Fruit fly (Drosophila melanogaster): ENCODE measurements around the gene Mct1.

The Mct1 gene

DNA sequence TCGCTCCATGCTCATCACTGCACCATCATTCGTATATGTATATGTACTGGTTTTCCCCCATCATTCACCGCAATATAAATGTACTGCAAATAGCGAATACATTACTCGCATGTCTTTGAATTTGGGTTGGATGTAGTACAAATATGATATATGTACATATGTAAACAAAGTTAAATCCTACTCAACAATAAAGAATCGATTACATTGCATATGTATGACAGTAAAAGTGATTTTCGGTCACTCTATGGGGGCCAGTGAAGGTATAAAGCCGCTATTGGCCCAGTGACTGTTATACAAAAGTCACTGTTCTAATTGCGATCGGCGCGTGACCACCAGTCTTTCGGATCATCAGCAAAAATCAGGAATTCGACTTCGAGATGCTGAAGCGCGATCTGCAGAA, 1.5 kb upstream of the Mct1 start, which contains the start of gene CG3457:
CG3457 (plus strand) TSS at position 301 of the 400 bp plus-strand sequence.
- TF ChIP-seq CTCF (optimal IDR thresholded peaks at IDR 0.05) (no peak), CG8478 (optimal IDR thresholded peaks at IDR 0.05) (no peak)

DNA sequence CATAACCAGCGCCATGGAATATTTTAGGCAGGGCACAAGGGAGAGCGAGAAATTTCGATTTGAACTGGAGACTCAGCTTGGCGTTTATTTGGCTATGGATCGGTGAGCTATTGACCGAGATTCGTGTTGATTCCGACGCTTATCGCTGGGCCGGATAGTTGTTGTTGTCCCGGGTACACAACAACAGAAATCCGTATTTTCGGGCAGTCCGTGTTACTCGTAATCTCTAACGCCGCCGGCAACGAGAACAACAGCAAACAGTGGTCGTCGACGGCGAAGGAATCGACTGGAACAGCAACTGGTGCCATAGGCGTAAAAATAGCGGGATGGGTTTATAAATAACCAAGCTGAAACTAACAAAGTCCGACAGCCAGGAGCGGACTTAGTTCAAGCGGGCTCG, 2.9 kb downstream of the Mct1 start:
- TF ChIP-seq CG8478 (optimal IDR thresholded peaks at IDR 0.05) (no peak), CTCF (optimal IDR thresholded peaks at IDR 0.05) (no peak)

DNA sequence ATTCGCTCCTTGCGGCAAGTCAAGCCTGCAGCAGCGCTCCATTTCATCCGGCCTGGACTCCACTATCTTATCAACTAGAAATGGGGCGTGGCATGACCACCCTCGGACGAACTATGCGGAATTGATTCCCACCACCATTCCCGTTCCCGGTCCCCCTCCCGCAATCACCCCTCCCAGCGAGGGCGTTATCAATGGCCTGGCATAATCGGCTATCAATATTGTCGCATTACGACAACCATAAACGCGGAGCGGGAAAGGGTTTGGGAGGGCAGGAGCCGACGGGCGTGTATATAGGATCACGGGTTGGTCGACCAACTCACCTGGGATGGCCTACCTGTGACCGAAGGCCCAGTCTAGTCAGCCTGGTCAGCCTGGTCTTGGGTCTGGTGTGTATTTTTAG, 4.2 kb downstream of the Mct1 start:
- TF ChIP-seq CG8478 (optimal IDR thresholded peaks at IDR 0.05) (no peak), CTCF (optimal IDR thresholded peaks at IDR 0.05) (no peak)

DNA sequence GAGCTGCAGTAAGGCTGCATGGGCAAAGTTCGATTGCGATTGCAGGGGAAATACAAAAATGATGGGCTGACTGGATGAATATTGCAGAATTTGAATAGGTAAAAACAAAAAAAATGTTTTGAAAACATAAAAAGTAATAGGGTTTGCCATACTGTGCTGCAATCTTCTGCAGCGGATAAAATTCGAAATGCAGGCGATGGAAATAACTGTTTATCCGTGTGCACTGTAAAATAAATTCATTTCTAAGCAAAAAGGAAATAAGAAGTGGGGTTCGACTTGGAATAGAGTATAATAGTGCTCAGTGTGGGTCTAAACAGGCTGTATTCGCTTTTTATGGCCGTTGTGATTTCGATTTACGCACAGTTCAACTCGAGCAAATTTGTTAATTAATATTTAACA, 4.8 kb downstream of the Mct1 start, which contains the start of gene CG14053:
CG14053 (minus strand) TSS at position 101 of the 399 bp plus-strand sequence.
- TF ChIP-seq CTCF (optimal IDR thresholded peaks at IDR 0.05) (no peak), CG8478 (optimal IDR thresholded peaks at IDR 0.05) (no peak)

DNA sequence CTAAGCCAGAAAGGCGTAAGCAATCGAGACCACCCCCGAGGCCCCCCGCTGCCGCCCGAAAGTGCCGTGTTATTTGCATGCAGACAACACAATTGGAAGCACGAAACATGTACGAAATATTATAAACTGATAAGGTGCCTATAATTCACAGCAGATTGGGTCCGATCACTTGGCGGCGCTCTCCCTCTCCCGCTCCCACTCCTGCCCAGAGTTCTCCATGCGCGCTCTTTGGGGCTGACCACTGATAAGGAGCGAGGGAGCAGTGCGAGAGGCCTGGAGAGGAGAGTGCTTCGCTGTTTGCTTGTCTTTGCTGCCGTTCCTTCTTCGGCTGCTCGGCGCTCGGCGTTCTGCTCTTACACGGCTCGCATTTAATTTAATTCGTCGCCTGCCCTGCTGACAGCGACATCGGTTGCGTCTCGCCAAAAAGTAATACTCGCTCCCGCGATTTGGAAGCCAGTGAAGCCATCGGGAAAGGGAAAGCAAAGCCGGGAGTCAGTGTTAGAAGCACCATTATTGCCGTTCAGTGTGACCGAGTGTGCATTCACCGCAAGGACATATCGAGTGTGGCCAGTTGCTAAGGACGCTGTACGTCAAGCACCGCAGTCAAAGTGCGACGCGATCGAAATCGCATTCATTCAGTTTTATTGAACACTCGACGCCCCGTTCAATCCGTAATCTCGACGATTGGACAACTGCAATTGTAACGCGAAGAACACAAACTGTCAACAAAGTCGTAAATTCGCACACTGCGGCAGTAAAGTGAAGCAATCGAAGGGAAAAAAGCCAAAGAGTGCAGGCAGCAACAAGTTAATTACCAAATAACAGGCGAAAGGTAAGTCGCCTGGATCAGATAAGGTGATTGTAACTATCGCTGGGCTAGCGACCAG, 5.5 kb downstream of the Mct1 start:
- TF ChIP-seq CTCF (optimal IDR thresholded peaks at IDR 0.05): no peak

DNA sequence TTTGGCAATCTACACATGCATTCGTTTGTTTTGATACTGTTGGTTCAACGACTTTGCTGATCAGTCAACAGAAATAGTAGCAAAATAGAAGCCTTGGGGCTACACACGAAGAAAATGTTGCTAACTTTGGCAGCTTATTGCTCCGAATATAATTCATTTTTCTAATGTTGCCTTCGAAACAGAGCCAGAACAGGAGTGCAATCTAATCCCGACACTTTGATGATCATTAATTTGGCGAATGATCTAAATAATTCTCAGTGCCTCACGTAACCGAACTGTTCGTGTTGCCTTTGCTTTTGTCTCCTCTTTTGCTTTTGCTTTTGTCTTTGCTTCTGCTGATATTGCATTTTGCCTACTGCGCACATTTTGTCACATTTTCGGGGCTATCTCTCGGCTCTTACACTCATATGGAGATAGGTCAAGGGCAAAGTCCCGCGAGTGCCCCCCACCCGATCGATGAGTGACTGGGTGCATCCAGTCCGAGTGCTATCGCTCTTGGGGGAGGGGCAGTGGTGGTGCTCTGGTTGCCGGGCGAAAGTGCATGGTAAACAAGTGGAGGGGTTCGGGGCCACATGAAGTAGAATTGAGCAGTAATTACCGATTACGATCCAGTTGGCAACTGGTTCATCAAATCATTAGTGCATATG, 7.2 kb downstream of the Mct1 start:
- TF ChIP-seq CTCF (optimal IDR thresholded peaks at IDR 0.05) (no peak), CG8478 (optimal IDR thresholded peaks at IDR 0.05) (no peak)

DNA sequence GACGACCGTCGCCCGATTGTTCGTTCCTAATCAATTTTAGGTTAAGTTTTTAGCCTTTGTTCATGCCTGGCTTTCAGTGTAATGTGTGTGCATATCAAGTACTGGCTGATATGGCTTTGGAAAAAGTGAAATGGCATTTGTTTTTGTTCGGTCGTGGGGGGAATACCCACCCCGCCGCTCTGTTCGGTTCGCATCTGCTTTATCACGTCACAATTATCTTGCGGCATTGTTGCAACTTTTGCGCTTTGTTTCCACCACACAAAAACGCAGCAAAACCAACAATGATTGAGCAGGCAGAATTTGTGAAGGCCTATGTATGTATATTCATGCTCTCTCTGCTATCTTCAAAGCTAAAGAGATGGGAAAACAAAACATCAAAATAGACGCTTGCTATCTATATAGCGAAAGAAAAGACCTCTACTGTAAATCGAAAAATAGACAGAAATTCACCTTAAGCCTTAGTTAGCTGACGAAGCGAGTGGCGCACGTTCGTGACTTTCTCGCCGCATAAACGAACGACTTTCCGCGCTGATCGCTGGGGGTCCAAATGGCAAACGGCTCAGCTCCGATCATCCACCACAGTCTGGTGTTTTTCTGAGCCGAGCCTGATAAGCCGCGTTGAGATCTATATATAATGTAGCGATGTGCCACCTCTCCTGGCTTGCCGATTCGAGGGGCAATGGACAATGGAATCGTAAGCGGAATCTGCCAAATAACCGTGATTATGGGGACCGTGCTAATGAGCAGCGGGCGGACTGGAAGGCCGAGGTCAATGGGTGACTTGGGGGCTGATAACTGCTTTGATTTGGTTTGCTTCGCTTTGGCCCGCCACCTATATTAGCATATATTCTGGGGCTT, 8.7 kb downstream of the Mct1 start:
- no peak for TF ChIP-seq CTCF (optimal IDR thresholded peaks at IDR 0.05)
- TF ChIP-seq CG8478 (optimal IDR thresholded peaks at IDR 0.05): no peak

DNA sequence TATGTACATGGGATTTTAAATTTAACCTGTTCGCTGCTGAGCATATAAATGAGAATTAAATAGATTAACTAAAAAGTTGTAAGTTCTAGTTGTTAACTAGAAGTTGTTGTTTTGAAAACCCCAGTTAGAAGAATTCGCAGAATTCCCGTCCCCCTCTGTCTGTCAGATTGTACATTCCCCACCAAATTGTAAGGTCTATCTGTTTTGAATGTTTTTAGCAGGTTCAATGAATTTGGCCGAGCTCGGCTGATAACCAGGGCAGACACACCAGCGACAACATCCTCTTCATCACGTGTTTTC, 9.2 kb downstream of the Mct1 start:
- TF ChIP-seq CG8478 (optimal IDR thresholded peaks at IDR 0.05) (no peak), CTCF (optimal IDR thresholded peaks at IDR 0.05) (no peak)

DNA sequence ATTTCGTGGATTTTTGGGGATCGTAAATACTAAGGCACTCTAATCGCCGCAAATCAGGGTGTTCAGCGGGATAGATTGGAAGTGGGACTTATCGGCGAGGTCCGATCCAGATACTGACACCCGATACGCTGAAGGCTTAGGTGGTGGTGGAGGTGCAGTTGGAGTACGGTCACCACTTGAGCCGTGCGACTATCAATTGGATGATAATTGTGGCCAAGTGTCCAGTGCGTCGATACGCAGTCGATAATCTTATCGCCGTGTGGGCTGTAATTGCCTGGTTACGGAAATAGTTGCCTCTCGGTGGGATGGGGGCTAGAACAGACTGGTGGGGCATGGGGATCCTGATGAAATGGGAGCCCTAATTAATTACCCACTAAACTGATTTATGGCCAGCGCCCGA, 10.3 kb downstream of the Mct1 start:
- TF ChIP-seq CTCF (optimal IDR thresholded peaks at IDR 0.05) (no peak), CG8478 (optimal IDR thresholded peaks at IDR 0.05) (no peak)

DNA sequence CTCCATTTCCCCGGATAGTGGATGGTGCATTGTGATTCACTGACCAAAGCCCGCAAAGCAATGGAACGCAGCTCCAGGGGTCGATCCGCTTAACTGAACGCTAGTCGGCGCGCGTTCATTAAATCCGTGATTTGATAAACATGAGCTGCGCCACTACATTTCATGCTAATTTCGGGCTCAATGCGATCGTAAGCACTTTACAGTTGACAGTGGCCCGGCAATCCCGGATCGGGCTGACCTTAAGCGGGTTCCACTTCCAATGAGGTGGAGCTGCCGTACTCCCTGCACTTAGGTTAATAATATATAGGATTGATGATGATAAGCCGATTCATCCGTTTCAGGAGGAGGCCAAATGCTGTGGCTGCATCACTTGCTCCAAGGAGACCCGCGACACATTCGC, 14.8 kb downstream of the Mct1 start, which contains the start of gene FarO:
FarO (minus strand) TSS at position 101 of the 400 bp plus-strand sequence.
- TF ChIP-seq CG8478 (optimal IDR thresholded peaks at IDR 0.05): no peak
- no peak for TF ChIP-seq CTCF (optimal IDR thresholded peaks at IDR 0.05)

DNA sequence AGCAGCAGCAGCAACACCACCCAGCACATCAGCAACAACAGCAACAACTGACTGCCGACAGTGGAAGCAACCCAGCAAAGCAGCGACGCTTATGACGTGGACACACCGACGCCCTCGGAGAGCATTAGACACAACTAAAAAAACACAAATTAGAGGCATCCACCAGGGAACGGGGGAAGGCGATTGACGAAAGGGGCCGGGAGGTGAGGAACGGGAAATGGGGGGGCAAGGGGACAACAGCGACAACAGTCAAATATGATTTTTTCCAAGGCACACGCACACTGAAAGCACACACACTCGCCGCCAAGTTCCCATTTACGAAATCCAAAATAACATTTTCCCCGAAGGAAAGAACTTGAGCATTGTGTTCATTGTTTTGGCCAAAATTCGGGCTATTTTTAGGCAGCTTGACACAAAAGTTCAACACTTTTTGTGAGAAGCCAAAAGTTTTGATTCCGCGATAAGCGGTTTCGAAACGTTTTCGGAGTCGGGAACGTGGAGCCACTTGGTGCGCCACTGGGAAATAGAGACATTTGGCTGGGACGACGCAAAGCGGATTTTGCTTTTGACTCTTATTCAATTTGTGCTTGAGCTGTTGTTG, 19.8 kb downstream of the Mct1 start:
- TF ChIP-seq CG8478 (optimal IDR thresholded peaks at IDR 0.05): no peak
- TF ChIP-seq CTCF (optimal IDR thresholded peaks at IDR 0.05): no peak

DNA sequence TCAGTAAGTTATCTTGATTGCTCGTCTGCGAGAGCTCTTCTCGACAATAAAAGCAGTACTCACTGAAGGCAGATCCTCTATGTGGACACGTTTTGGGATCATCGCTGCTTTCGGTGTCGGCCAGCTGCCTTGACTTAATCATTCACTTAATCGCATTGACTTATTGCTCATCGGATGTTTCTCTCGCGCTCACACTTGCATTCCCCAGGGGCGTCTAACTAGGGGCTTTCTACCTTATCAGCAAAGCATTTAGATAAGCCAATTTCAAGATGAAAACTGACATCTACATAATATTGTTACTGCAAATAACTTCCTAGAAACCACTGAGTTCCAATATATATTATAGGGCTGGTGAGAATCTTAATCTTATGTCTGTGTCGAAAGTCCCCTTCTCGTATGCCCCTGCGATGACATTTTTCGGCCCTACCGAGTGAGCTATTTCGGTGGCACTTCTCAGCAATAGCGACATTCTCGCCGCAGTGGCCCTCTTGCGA, 23.4 kb downstream of the Mct1 start:
- TF ChIP-seq CG8478 (optimal IDR thresholded peaks at IDR 0.05): no peak
- TF ChIP-seq CTCF (optimal IDR thresholded peaks at IDR 0.05): no peak

DNA sequence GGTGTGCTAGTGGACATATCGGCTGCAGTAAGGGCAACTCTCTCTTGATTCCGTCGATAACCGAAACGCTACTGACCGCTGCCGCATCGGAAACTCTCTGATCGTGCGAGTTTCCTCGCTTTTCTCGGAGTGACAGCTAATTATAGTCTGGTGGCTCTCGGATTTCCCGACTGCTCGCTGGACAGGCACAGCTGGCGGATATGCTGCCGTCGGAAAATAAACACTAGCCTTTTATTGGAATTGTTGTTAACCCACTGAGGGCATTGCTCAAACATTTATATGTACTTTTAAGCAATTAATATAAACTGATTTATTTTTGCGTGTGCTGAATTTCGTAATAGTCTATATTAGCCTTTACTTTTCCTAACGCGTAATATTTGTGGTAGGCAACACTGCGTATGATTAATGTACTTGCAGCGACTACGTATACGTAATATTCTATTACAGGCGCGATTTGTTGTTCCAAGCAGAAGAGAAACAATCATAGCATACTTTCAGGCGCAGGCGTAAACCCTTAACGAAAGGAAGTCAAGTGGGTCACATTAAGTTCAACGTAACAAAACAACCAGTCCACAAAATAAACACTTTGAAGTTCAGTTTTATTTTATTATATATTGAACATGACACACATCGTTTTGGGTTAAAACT, 24.9 kb downstream of the Mct1 start, which contains the start of gene SmydA-8:
SmydA-8 (minus strand) TSS at position 51 of the 648 bp plus-strand sequence.
- TF ChIP-seq CG8478 (optimal IDR thresholded peaks at IDR 0.05) (no peak), CTCF (optimal IDR thresholded peaks at IDR 0.05) (no peak)

DNA sequence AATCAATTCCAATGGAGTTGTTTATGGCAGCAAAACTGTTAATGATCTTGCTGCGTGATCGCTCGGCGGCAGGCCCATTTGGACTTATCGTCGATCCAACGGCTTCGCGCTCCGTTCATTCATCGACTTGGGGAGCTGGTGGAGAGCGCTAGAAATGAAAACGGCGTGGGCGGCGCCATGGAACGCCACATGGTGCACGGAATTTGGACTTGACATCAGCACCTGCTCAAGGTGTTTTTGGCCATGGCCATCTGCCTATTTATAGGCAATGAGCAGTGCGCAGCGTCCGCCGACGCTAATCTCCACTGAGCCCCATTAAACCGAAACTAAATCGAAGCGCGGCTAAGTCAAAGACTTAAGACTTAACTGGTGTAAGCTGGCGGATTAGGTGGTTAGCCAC, 29.5 kb downstream of the Mct1 start:
- no peak for TF ChIP-seq CG8478 (optimal IDR thresholded peaks at IDR 0.05)
- TF ChIP-seq CTCF (optimal IDR thresholded peaks at IDR 0.05): no peak

All from S2 (cell line).